Fruit fly (Drosophila melanogaster) whole organism, embryonic: Measurements from ENCODE around the gene Epp.

Experiments used
- Aef1 ChIP-seq: fragments of 200-800 bp; sonication (Bioruptor generic); IDR thresholded peaks from 3 replicates; pipeline ENCODE4 v1.3.6; 2022; ENCODE audit warnings: missing biosample characterization, missing genetic modification characterization
- B-H1 ChIP-seq: fragments of 200-800 bp; sonication (Bioruptor generic); IDR thresholded peaks from 3 replicates; pipeline ENCODE4 v1.3.6; 2022; ENCODE audit warnings: missing biosample characterization, missing genetic modification characterization
- B-H2 ChIP-seq: fragments of 200-800 bp; sonication (Bioruptor generic); optimal IDR thresholded peaks from 2 replicates; lab custom pipeline; 2018; ENCODE audit warnings: missing biosample characterization, mild to moderate bottlenecking, missing genetic modification characterization
- CG10274 ChIP-seq: fragments of 200-800 bp; sonication (Bioruptor generic); optimal IDR thresholded peaks from 3 replicates; lab custom pipeline; 2017; ENCODE audit warnings: missing biosample characterization, mild to moderate bottlenecking, missing genetic modification characterization
- CG11504 ChIP-seq: fragments of 200-800 bp; sonication (Bioruptor generic); optimal IDR thresholded peaks from 3 replicates; lab custom pipeline; 2019; ENCODE audit warnings: missing biosample characterization, mild to moderate bottlenecking, missing genetic modification characterization, moderate library complexity
- CG11695 ChIP-seq: fragments of 200-800 bp; sonication (Bioruptor generic); IDR thresholded peaks from 3 replicates; pipeline ENCODE4 v1.3.6; 2022; ENCODE audit warnings: missing biosample characterization, missing genetic modification characterization
- CG13287 ChIP-seq: fragments of 200-800 bp; sonication (Bioruptor generic); IDR thresholded peaks from 2 replicates; pipeline ENCODE4 v1.3.6; 2022; ENCODE audit warnings: missing biosample characterization, missing genetic modification characterization; ENCODE audit not compliant: partially characterized antibody
- CG14014 ChIP-seq: fragments of 200-800 bp; sonication (Bioruptor generic); IDR thresholded peaks from 2 replicates; pipeline ENCODE4 v1.3.6; 2022; ENCODE audit warnings: missing biosample characterization, missing genetic modification characterization
- CG1602 ChIP-seq: fragments of 200-800 bp; sonication (Bioruptor generic); optimal IDR thresholded peaks from 3 replicates; lab custom pipeline; 2016; ENCODE audit warnings: missing biosample characterization, missing genetic modification characterization
- CG17361 ChIP-seq: fragments of 200-800 bp; sonication (Bioruptor generic); IDR thresholded peaks from 3 replicates; pipeline ENCODE4 v1.3.6; 2022; ENCODE audit warnings: missing biosample characterization, missing genetic modification characterization
- CG18619 ChIP-seq: fragments of 200-800 bp; sonication (Bioruptor generic); optimal IDR thresholded peaks from 3 replicates; lab custom pipeline; 2017; ENCODE audit warnings: missing biosample characterization, mild to moderate bottlenecking, missing genetic modification characterization
- CG2120 ChIP-seq: fragments of 200-800 bp; sonication (Bioruptor generic); optimal IDR thresholded peaks from 3 replicates; lab custom pipeline; 2016; ENCODE audit warnings: missing biosample characterization, missing genetic modification characterization
- CG34376 ChIP-seq: fragments of 200-800 bp; sonication (Bioruptor generic); optimal IDR thresholded peaks from 2 replicates; lab custom pipeline; 2018; ENCODE audit warnings: missing biosample characterization, mild to moderate bottlenecking, missing genetic modification characterization
- CG4820 ChIP-seq: fragments of 200-800 bp; sonication (Bioruptor generic); optimal IDR thresholded peaks from 3 replicates; lab custom pipeline; 2016; ENCODE audit warnings: missing biosample characterization, missing genetic modification characterization
- CG5180 ChIP-seq: fragments of 200-800 bp; sonication (Bioruptor generic); optimal IDR thresholded peaks from 3 replicates; lab custom pipeline; 2017; ENCODE audit warnings: missing biosample characterization, missing genetic modification characterization, mild to moderate bottlenecking, moderate library complexity, missing genetic modification reagents
- CG7372 ChIP-seq: fragments of 200-800 bp; sonication (Bioruptor generic); IDR thresholded peaks from 2 replicates; pipeline ENCODE4 v1.3.6; 2022; ENCODE audit warnings: missing biosample characterization, missing genetic modification characterization
- CG7786 ChIP-seq: fragments of 200-800 bp; sonication (Bioruptor generic); optimal IDR thresholded peaks from 2 replicates; lab custom pipeline; 2016; ENCODE audit warnings: missing biosample characterization, missing genetic modification characterization
- CG7839 ChIP-seq: fragments of 200-800 bp; sonication (Bioruptor generic); optimal IDR thresholded peaks from 3 replicates; lab custom pipeline; 2018; ENCODE audit warnings: missing biosample characterization, mild to moderate bottlenecking, missing genetic modification characterization, moderate library complexity
- CG7928 ChIP-seq: fragments of 200-800 bp; sonication (Bioruptor generic); optimal IDR thresholded peaks from 2 replicates; lab custom pipeline; 2017; ENCODE audit warnings: missing biosample characterization, mild to moderate bottlenecking, missing genetic modification characterization
- CG9797 ChIP-seq: fragments of 200-800 bp; sonication (Bioruptor generic); optimal IDR thresholded peaks from 3 replicates; lab custom pipeline; 2018; ENCODE audit warnings: missing biosample characterization, mild to moderate bottlenecking, missing genetic modification characterization
- Dad ChIP-seq: fragments of 200-800 bp; sonication (Bioruptor generic); optimal IDR thresholded peaks from 3 replicates; lab custom pipeline; 2016; ENCODE audit warnings: missing biosample characterization, missing genetic modification characterization
- Deaf1 ChIP-seq: fragments of 200-800 bp; optimal IDR thresholded peaks from 3 replicates; lab custom pipeline; 2019; ENCODE audit warnings: missing biosample characterization, mild to moderate bottlenecking, missing genetic modification characterization, moderate library complexity
- Doc2 ChIP-seq: fragments of 200-800 bp; sonication (Bioruptor generic); IDR thresholded peaks from 2 replicates; pipeline ENCODE4 v1.3.6; 2022; ENCODE audit warnings: missing biosample characterization, missing genetic modification characterization
- Hmx ChIP-seq: fragments of 200-800 bp; sonication (Bioruptor generic); optimal IDR thresholded peaks from 2 replicates; lab custom pipeline; 2016; ENCODE audit warnings: missing biosample characterization, missing genetic modification characterization
- Hsf ChIP-seq: fragments of 200-800 bp; sonication (Bioruptor generic); optimal IDR thresholded peaks from 3 replicates; lab custom pipeline; 2016; ENCODE audit warnings: missing biosample characterization, missing genetic modification characterization
- Rx ChIP-seq: fragments of 200-800 bp; sonication (Bioruptor generic); IDR thresholded peaks from 2 replicates; pipeline ENCODE4 v1.3.6; 2022; ENCODE audit warnings: missing biosample characterization, missing genetic modification characterization
- Spps ChIP-seq: fragments of 200-800 bp; sonication (Bioruptor generic); optimal IDR thresholded peaks from 2 replicates; lab custom pipeline; 2018; ENCODE audit warnings: missing biosample characterization, mild to moderate bottlenecking, missing genetic modification characterization
- abd-A ChIP-seq: fragments of 200-800 bp; sonication (Bioruptor generic); optimal IDR thresholded peaks from 3 replicates; lab custom pipeline; 2019; ENCODE audit warnings: missing biosample characterization, mild to moderate bottlenecking, missing genetic modification characterization, moderate library complexity
- ase ChIP-seq: fragments of 200-800 bp; sonication (Bioruptor generic); IDR thresholded peaks from 3 replicates; pipeline ENCODE4 v1.3.6; 2022; ENCODE audit warnings: missing biosample characterization, missing genetic modification characterization
- ash1 ChIP-seq: fragments of 200-800 bp; sonication (Bioruptor generic); optimal IDR thresholded peaks from 2 replicates; lab custom pipeline; 2018; ENCODE audit warnings: missing biosample characterization, mild to moderate bottlenecking, missing genetic modification characterization
- bcd ChIP-seq: fragments of 200-800 bp; sonication (Bioruptor generic); optimal IDR thresholded peaks from 2 replicates; lab custom pipeline; 2017; ENCODE audit warnings: missing biosample characterization, mild to moderate bottlenecking, missing genetic modification characterization
- cato ChIP-seq: fragments of 200-800 bp; sonication (Bioruptor generic); optimal IDR thresholded peaks from 2 replicates; lab custom pipeline; 2016; ENCODE audit warnings: missing biosample characterization, missing genetic modification characterization, borderline replicate concordance
- caup ChIP-seq: fragments of 200-800 bp; sonication (Bioruptor generic); optimal IDR thresholded peaks from 3 replicates; lab custom pipeline; 2017; ENCODE audit warnings: missing biosample characterization, mild to moderate bottlenecking, missing genetic modification characterization, moderate library complexity; ENCODE audit not compliant: severe bottlenecking
- da ChIP-seq: fragments of 200-800 bp; sonication (Bioruptor generic); optimal IDR thresholded peaks from 2 replicates; lab custom pipeline; 2016; ENCODE audit warnings: missing biosample characterization, missing genetic modification characterization
- dimm ChIP-seq: fragments of 200-800 bp; sonication (Bioruptor generic); IDR thresholded peaks from 2 replicates; pipeline ENCODE4 v1.3.6; 2022; ENCODE audit warnings: missing biosample characterization, missing genetic modification characterization
- disco-r ChIP-seq: fragments of 200-800 bp; sonication (Bioruptor generic); optimal IDR thresholded peaks from 2 replicates; lab custom pipeline; 2016; ENCODE audit warnings: missing biosample characterization, missing genetic modification characterization
- dm ChIP-seq: fragments of 200-800 bp; sonication (Bioruptor generic); optimal IDR thresholded peaks from 3 replicates; lab custom pipeline; 2016; ENCODE audit warnings: missing biosample characterization, missing genetic modification characterization
- exex ChIP-seq: fragments of 200-800 bp; sonication (Bioruptor generic); optimal IDR thresholded peaks from 4 replicates; lab custom pipeline; 2018; ENCODE audit warnings: missing biosample characterization, mild to moderate bottlenecking, missing genetic modification characterization, moderate library complexity
- gce ChIP-seq: fragments of 200-800 bp; sonication (Bioruptor generic); IDR thresholded peaks from 3 replicates; pipeline ENCODE4 v1.3.6; 2022; ENCODE audit warnings: missing biosample characterization, missing genetic modification characterization
- gro ChIP-seq: fragments of 200-800 bp; sonication (Bioruptor generic); optimal IDR thresholded peaks from 2 replicates; lab custom pipeline; 2016; ENCODE audit warnings: missing biosample characterization, missing genetic modification characterization
- hbn ChIP-seq: fragments of 200-800 bp; sonication (Bioruptor generic); IDR thresholded peaks from 2 replicates; pipeline ENCODE4 v1.3.6; 2022; ENCODE audit warnings: missing biosample characterization, missing genetic modification characterization; ENCODE audit not compliant: partially characterized antibody
- ind ChIP-seq: fragments of 200-800 bp; sonication (Bioruptor generic); optimal IDR thresholded peaks from 3 replicates; lab custom pipeline; 2016; ENCODE audit warnings: missing biosample characterization, missing genetic modification characterization
- kni ChIP-seq: fragments of 200-800 bp; sonication (Bioruptor generic); optimal IDR thresholded peaks from 3 replicates; lab custom pipeline; 2017; ENCODE audit warnings: mild to moderate bottlenecking, missing biosample characterization, missing genetic modification reagents, missing genetic modification characterization
- lov ChIP-seq, 2 experiments: fragments of 200-800 bp in 1 of 2; fragments of >200 bp in 1 of 2; sonication (Bioruptor generic) in 1 of 2; IDR thresholded peaks in 1 of 2; optimal IDR thresholded peaks in 1 of 2; 2 replicates in 1 of 2; 3 replicates in 1 of 2; pipeline versions ENCODE4 v1.3.6 to Lab custom; 2017 to 2022; ENCODE audit warnings: missing biosample characterization in 1 of 2, missing genetic modification characterization in 1 of 2
- nerfin-2 ChIP-seq: fragments of 200-800 bp; sonication (Bioruptor generic); IDR thresholded peaks from 2 replicates; pipeline ENCODE4 v1.3.6; 2022; ENCODE audit warnings: missing biosample characterization, missing genetic modification characterization; ENCODE audit not compliant: partially characterized antibody
- sc ChIP-seq, 3 experiments: fragments of >200 bp in 2 of 3; fragments of 200-800 bp in 1 of 3; sonication (Bioruptor generic) in 1 of 3; optimal IDR thresholded peaks; 2 replicates in 2 of 3; 3 replicates in 1 of 3; lab custom pipeline; 2017; ENCODE audit warnings: mild to moderate bottlenecking in 1 of 3, missing biosample characterization in 1 of 3, missing genetic modification characterization in 1 of 3, missing genetic modification reagents in 1 of 3
- sna ChIP-seq: fragments of 200-800 bp; sonication (Bioruptor generic); IDR thresholded peaks from 2 replicates; pipeline ENCODE4 v1.3.6; 2022; ENCODE audit warnings: missing biosample characterization, missing genetic modification characterization; ENCODE audit not compliant: partially characterized antibody
- stwl ChIP-seq: fragments of 200-800 bp; sonication (Bioruptor generic); optimal IDR thresholded peaks from 3 replicates; lab custom pipeline; 2018; ENCODE audit warnings: missing biosample characterization, mild to moderate bottlenecking, missing genetic modification characterization, moderate library complexity

The Epp gene

DNA sequence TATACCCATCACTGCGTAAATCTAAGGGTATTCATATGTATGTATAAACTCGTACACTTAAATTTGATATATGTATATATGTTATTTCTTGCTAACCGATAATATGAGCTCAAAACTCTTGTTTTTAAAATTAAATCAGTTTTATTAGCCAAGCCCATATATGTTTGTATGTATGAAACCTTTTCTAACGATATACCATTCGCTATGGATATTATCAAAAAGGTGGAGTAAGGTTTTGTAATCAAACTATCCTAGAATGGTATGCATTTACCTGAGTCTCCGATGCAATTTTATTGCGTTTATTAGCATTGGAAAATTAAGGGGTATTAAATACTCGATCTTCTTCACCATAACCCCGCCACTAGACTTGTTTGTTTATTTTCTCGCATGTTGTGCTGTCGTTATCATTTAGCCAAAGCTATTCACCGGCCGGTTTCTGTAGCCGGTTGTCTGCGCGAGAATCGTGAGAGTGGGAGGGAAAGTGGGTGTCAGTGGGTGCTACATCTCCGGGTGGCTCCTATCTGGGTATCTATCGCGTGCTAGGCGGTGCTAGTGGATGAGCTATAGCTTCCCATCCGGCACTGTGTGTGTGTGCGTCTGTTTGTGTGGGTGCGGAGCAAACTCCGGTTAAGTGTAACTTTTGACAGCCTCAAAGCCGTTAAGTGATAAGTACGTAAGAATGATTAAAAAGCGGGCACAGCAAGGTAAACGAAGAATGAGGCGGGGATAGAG is 15.2 kb upstream of the Epp start (continued):
- TF ChIP-seq exex (tag; lab: Kevin White, UChicago) (peak; percentile 5), CG34376 (GFP tag; lab: Kevin White, UChicago) (no peak), ind (GFP tag; lab: Kevin White, UChicago) (peak; percentile 6), ase (GFP tag; lab: Robert Waterston, UW) (no peak), CG2120 (GFP tag; lab: Kevin White, UChicago) (peak; percentile 41), gro (GFP tag; lab: Kevin White, UChicago) (no peak), CG11695 (GFP tag; lab: Robert Waterston, UW) (no peak), CG9797 (GFP tag; lab: Kevin White, UChicago) (no peak), CG14014 (no peak), CG7786 (GFP tag; lab: Kevin White, UChicago) (no peak), Doc2 (GFP tag; lab: Robert Waterston, UW) (no peak), Hsf (GFP tag; lab: Kevin White, UChicago) (no peak), gce (peak; percentile 56; the same call in 1 of the 3 replicates), nerfin-2 (GFP tag; lab: Robert Waterston, UW) (0 out of 2 replicates have a peak, but pooled peaks have one; percentile 11), Spps (no peak), disco-r (no peak), CG11504 (tag; lab: Kevin White, UChicago) (peak; percentile 52), B-H1 (no peak), sna (GFP tag; lab: Robert Waterston, UW) (no peak), abd-A (tag; lab: Kevin White, UChicago) (no peak), Rx (GFP tag; lab: Robert Waterston, UW) (no peak), Hmx (no peak), Dad (GFP tag; lab: Kevin White, UChicago) (no peak), CG7928 (GFP tag; lab: Kevin White, UChicago) (no peak), dimm (GFP tag; lab: Robert Waterston, UW) (no peak), B-H2 (GFP tag; lab: Kevin White, UChicago) (no peak), Aef1 (GFP tag; lab: Robert Waterston, UW) (no peak), bcd (peak; percentile 26), hbn (GFP tag; lab: Robert Waterston, UW) (no peak), CG5180 (GFP tag; lab: Kevin White, UChicago) (peak; percentile 5), cato (GFP tag; lab: Kevin White, UChicago) (no peak), CG4820 (GFP tag; lab: Kevin White, UChicago) (no peak), CG18619 (GFP tag; lab: Kevin White, UChicago) (no peak), CG10274 (GFP tag; lab: Kevin White, UChicago) (no peak), CG17361 (GFP tag; lab: Robert Waterston, UW) (peak; percentile 65; the same call in 2 of the 3 replicates), caup (GFP tag; lab: Kevin White, UChicago) (no peak), lov (optimal IDR thresholded peaks at IDR 0.05; lab: Kevin White, UChicago) (no peak), lov (GFP tag; IDR thresholded peaks at IDR 0.05; lab: Robert Waterston, UW) (no peak), CG7839 (tag; lab: Kevin White, UChicago) (peak; percentile 61), kni (GFP tag; lab: Kevin White, UChicago) (no peak), CG1602 (no peak), Deaf1 (no peak), da (GFP tag; lab: Kevin White, UChicago) (no peak), sc (optimal IDR thresholded peaks at IDR 0.05; lab: Kevin White, UChicago) (no peak), sc (GFP tag; optimal IDR thresholded peaks at IDR 0.05; lab: Kevin White, UChicago) (no peak), CG13287 (no peak), stwl (tag; lab: Kevin White, UChicago) (no peak), dm (no peak), CG7372 (GFP tag; lab: Robert Waterston, UW) (no peak), ash1 (GFP tag; lab: Kevin White, UChicago) (no peak)
